Worm (Caenorhabditis elegans) whole organism, midembryonic: ENCODE results near the gene pho-9.

Source experiments
- T22C8.4 ChIP-seq: fragments of 200-800 bp; sonication (Bioruptor generic); IDR thresholded peaks from 2 replicates; pipeline ENCODE4 v1.3.6; 2022; ENCODE audit warnings: missing genetic modification characterization, missing compliant biosample characterization
- flt-1 ChIP-seq: fragments of 200-800 bp; sonication (Bioruptor generic); IDR thresholded peaks from 2 replicates; pipeline ENCODE4 v1.3.6; 2022; ENCODE audit warnings: missing genetic modification characterization, missing compliant biosample characterization
- med-1 ChIP-seq: sonication (generic microtip); optimal IDR thresholded peaks from 2 replicates; lab custom pipeline; 2017; ENCODE audit warnings: missing genetic modification characterization, mild to moderate bottlenecking, missing compliant biosample characterization, antibody characterized with exemption, missing genetic modification reagents; ENCODE audit not compliant: insufficient read depth
- ref-1 ChIP-seq: fragments of 200-800 bp; sonication (Bioruptor generic); conservative IDR thresholded peaks from 2 replicates; pipeline ENCODE4 v1.3.6; 2022; ENCODE audit warnings: missing genetic modification reagents, missing genetic modification characterization, missing compliant biosample characterization
- tab-1 ChIP-seq: fragments of 200-800 bp; sonication (Bioruptor generic); IDR thresholded peaks from 2 replicates; pipeline ENCODE4 v1.3.6; 2022; ENCODE audit warnings: missing genetic modification characterization, missing compliant biosample characterization

ce11 chrIII:2759308-2759707 lies 1.3 kb downstream of the pho-9 start:
- TF ChIP-seq ref-1 (GFP tag; lab: Robert Waterston, UW) (no peak), tab-1 (no peak), flt-1 (GFP tag; lab: Robert Waterston, UW) (no peak), med-1 (no peak), T22C8.4 (GFP tag; lab: Robert Waterston, UW) (no peak)
